Worm (Caenorhabditis elegans): Measurements from ENCODE around the gene C02C6.14.

C02C6.14 gene

ce11 chrX:15492759-15493158 is 44.7 kb upstream of the C02C6.14 start (continued):
- TF ChIP-seq ceh-40 (GFP tag; IDR thresholded peaks at IDR 0.05) (0 out of 2 replicates have a peak, but pooled peaks have one; percentile 17), sptf-2 (GFP tag; optimal IDR thresholded peaks at IDR 0.05) (peak; percentile 22), Y67H2A.10 (GFP tag; conservative IDR thresholded peaks at IDR 0.05) (0 out of 2 replicates have a peak, but pooled peaks have one; percentile 13), tbp1 (GFP tag; optimal IDR thresholded peaks at IDR 0.05) (peak; percentile 58), C17E4.6 (GFP tag; IDR thresholded peaks at IDR 0.05) (no peak), nfya-2 (GFP tag; IDR thresholded peaks at IDR 0.05) (no peak), ztf-25 (GFP tag; IDR thresholded peaks at IDR 0.05) (no peak), zim-3 (tag; optimal IDR thresholded peaks at IDR 0.05) (no peak), F37B4.10 (GFP tag; IDR thresholded peaks at IDR 0.05) (no peak), lsy-27 (tag; optimal IDR thresholded peaks at IDR 0.05; ENCODE audit: borderline replicate concordance, insufficient read depth) (no peak), lin-54 (GFP tag; optimal IDR thresholded peaks at IDR 0.05) (peak; percentile 63), dox-1 (GFP tag; IDR thresholded peaks at IDR 0.05) (peak; percentile 91), nfyb-1 (GFP tag; IDR thresholded peaks at IDR 0.05) (peak; percentile 78; the same call in 1 of the 2 replicates), pha-4 (tag; optimal IDR thresholded peaks at IDR 0.05) (peak; percentile 55), dpff-1 (tag; optimal IDR thresholded peaks at IDR 0.05) (no peak), K12H6.12 (tag; optimal IDR thresholded peaks at IDR 0.05) (peak; percentile 83), ztf-22 (GFP tag; optimal IDR thresholded peaks at IDR 0.05) (no peak), die-1 (tag; optimal IDR thresholded peaks at IDR 0.05) (peak; percentile 20), pbrm-1 (GFP tag; IDR thresholded peaks at IDR 0.05) (peak; percentile 76), somi-1 (GFP tag; optimal IDR thresholded peaks at IDR 0.05) (peak; percentile 61), attf-5 (GFP tag; optimal IDR thresholded peaks at IDR 0.05) (peak; percentile 86), ztf-3 (GFP tag; optimal IDR thresholded peaks at IDR 0.05) (no peak), ets-4 (GFP tag; optimal IDR thresholded peaks at IDR 0.05) (peak; percentile 57), repo-1 (tag; optimal IDR thresholded peaks at IDR 0.05) (peak; percentile 51), nhr-80 (tag; optimal IDR thresholded peaks at IDR 0.05) (peak; percentile 89), hmg-1.2 (GFP tag; IDR thresholded peaks at IDR 0.05) (peak; percentile 44; the same call in 1 of the 2 replicates), aptf-2 (GFP tag; conservative IDR thresholded peaks at IDR 0.05) (no peak), xnd-1 (tag; optimal IDR thresholded peaks at IDR 0.05) (no peak), madf-6 (GFP tag; IDR thresholded peaks at IDR 0.05) (0 out of 2 replicates have a peak, but pooled peaks have one; percentile 21), Y53G8AR.9 (GFP tag; conservative IDR thresholded peaks at IDR 0.05) (peak; percentile 78), tlf-1 (GFP tag; optimal IDR thresholded peaks at IDR 0.05) (peak; percentile 61), T26A5.8 (tag; optimal IDR thresholded peaks at IDR 0.05) (no peak), Y56A3A.18 (GFP tag; IDR thresholded peaks at IDR 0.05) (peak; percentile 77; the same call in 1 of the 2 replicates), let-607 (tag; optimal IDR thresholded peaks at IDR 0.05) (peak; percentile 50 to 59), Y53F4B.3 (GFP tag; IDR thresholded peaks at IDR 0.05) (no peak), lin-40 (tag; optimal IDR thresholded peaks at IDR 0.05) (peak; percentile 87), attf-3 (GFP tag; conservative IDR thresholded peaks at IDR 0.05) (0 out of 2 replicates have a peak, but pooled peaks have one; percentile 31), let-526 (GFP tag; IDR thresholded peaks at IDR 0.05) (peak; percentile 75; the same call in 1 of the 2 replicates), egrh-3 (GFP tag; IDR thresholded peaks at IDR 0.05) (0 out of 2 replicates have a peak, but pooled peaks have one; percentile 38), madf-10 (tag; optimal IDR thresholded peaks at IDR 0.05) (peak; percentile 63), mcd-1 (GFP tag; IDR thresholded peaks at IDR 0.05) (peak; percentile 83), gei-17 (GFP tag; optimal IDR thresholded peaks at IDR 0.05) (peak; percentile 1), ceh-27 (GFP tag; optimal IDR thresholded peaks at IDR 0.05) (peak; percentile 59), nhr-27 (tag; optimal IDR thresholded peaks at IDR 0.05) (no peak), zfh-2 (GFP tag; conservative IDR thresholded peaks at IDR 0.05) (peak; percentile 97), C06A6.2 (GFP tag; conservative IDR thresholded peaks at IDR 0.05) (peak; percentile 76), chd-7 (tag; optimal IDR thresholded peaks at IDR 0.05) (peak; percentile 58), rcor-1 (GFP tag; IDR thresholded peaks at IDR 0.05) (peak; percentile 60)

All from whole organism, young adult.